Fruit fly (Drosophila melanogaster): ENCODE measurements around the gene Mrgn1.
A peak's percentile ranks its signal among the peaks of the same experiment; 100 is the strongest.

DNA sequence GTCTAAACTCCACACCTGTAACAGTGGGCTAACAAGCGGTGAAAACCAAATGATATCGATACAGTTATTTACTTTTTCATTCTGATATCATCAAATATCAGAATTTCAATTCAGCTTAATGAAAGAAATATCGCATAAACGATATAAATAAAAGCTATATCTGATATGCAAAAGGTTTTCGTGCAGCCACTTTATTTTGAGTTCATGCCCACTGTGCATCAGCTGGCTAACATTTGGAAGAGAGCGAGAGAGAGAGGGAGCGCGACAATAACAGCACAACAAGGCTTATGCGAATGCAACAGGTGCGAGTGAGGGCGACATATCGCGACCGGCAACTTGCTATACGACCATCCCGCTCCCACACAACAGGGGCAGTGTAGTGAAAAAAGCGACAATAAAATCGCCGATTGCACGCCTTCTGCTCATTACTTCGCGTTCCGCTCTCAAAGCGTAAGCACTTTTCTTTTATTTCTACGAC lies 17.7 kb upstream of the Mrgn1 start, which contains the start of gene CG11151:
- peak; percentile 96 for TF ChIP-seq acj6 (GFP tag; optimal IDR thresholded peaks at IDR 0.05)
- TF ChIP-seq CG32006 (GFP tag; optimal IDR thresholded peaks at IDR 0.05), result peak; percentile 97
- peak; percentile 96 for TF ChIP-seq CG10631 (GFP tag; optimal IDR thresholded peaks at IDR 0.05)
- TF ChIP-seq CG6276 (GFP tag; optimal IDR thresholded peaks at IDR 0.05), result peak; percentile 98
- TF ChIP-seq CG6854 (GFP tag; optimal IDR thresholded peaks at IDR 0.05), result peak; percentile 94
- TF ChIP-seq Hr38 (GFP tag; optimal IDR thresholded peaks at IDR 0.05), result peak; percentile 75
- TF ChIP-seq Sox102F (GFP tag; optimal IDR thresholded peaks at IDR 0.05), result peak; percentile 97
- peak; percentile 96 for TF ChIP-seq CG34406 (GFP tag; optimal IDR thresholded peaks at IDR 0.05)
- TF ChIP-seq esn (GFP tag; optimal IDR thresholded peaks at IDR 0.05), result peak; percentile 97
- peak; percentile 97 for TF ChIP-seq OdsH (GFP tag; optimal IDR thresholded peaks at IDR 0.05)
- TF ChIP-seq Eip93F (GFP tag; optimal IDR thresholded peaks at IDR 0.05), result peak; percentile 94
- peak; percentile 94 for TF ChIP-seq CG16779 (tag; optimal IDR thresholded peaks at IDR 0.05)
- TF ChIP-seq Sox14 (GFP tag; optimal IDR thresholded peaks at IDR 0.05), result peak; percentile 98
